Worm (Caenorhabditis elegans) whole organism, early embryonic: ENCODE measurements around the gene gtf-2H2C.

Experiments used
- B0310.2 ChIP-seq: sonication (generic microtip); optimal IDR thresholded peaks from 2 replicates; lab custom pipeline; 2016; ENCODE audit warnings: mild to moderate bottlenecking, missing genetic modification characterization, missing compliant biosample characterization
- F13C5.2 ChIP-seq: sonication (generic microtip); optimal IDR thresholded peaks from 2 replicates; lab custom pipeline; 2017; ENCODE audit warnings: mild to moderate bottlenecking, missing genetic modification characterization, inconsistent platforms, missing compliant biosample characterization
- aly-1 ChIP-seq: sonication (generic microtip); optimal IDR thresholded peaks from 2 replicates; lab custom pipeline; 2016; ENCODE audit warnings: missing genetic modification characterization, missing compliant biosample characterization
- ama-1 ChIP-seq: fragments of 150-350 bp; optimal IDR thresholded peaks from 2 replicates; lab custom pipeline; 2014
- ceh-13 ChIP-seq: fragments of 200-800 bp; sonication (Bioruptor generic); optimal IDR thresholded peaks from 2 replicates; lab custom pipeline; 2018; ENCODE audit warnings: mild to moderate bottlenecking, missing genetic modification characterization, missing compliant biosample characterization
- ceh-36 ChIP-seq: sonication (generic microtip); optimal IDR thresholded peaks from 2 replicates; lab custom pipeline; 2016; ENCODE audit warnings: missing genetic modification characterization, inconsistent platforms, missing compliant biosample characterization
- ets-7 ChIP-seq: sonication (generic microtip); optimal IDR thresholded peaks from 2 replicates; lab custom pipeline; 2016; ENCODE audit warnings: missing genotype, missing genetic modification characterization, missing compliant biosample characterization
- flt-1 ChIP-seq: fragments of 200-800 bp; sonication (Bioruptor generic); IDR thresholded peaks from 2 replicates; pipeline ENCODE4 v1.3.6; 2022; ENCODE audit warnings: missing genetic modification characterization, missing compliant biosample characterization
- hmbx-1 ChIP-seq: sonication (generic microtip); optimal IDR thresholded peaks from 2 replicates; lab custom pipeline; 2016; ENCODE audit warnings: mild to moderate bottlenecking, missing genetic modification characterization, missing compliant biosample characterization
- hmg-4 ChIP-seq: fragments of 200-800 bp; sonication (Bioruptor generic); optimal IDR thresholded peaks from 2 replicates; lab custom pipeline; 2018; ENCODE audit warnings: mild to moderate bottlenecking, missing genetic modification characterization, missing compliant biosample characterization
- hnd-1 ChIP-seq: sonication (generic microtip); optimal IDR thresholded peaks from 2 replicates; lab custom pipeline; 2016; ENCODE audit warnings: missing genetic modification characterization, missing compliant biosample characterization
- pes-1 ChIP-seq: fragments of 200-800 bp; sonication (Bioruptor generic); IDR thresholded peaks from 2 replicates; pipeline ENCODE4 v1.3.6; 2022; ENCODE audit warnings: missing genetic modification reagents, missing genetic modification characterization, missing compliant biosample characterization
- scrt-1 ChIP-seq: fragments of 200-800 bp; sonication (Bioruptor generic); IDR thresholded peaks from 2 replicates; pipeline ENCODE4 v1.3.6; 2022; ENCODE audit warnings: missing genetic modification characterization, missing compliant biosample characterization
- sea-1 ChIP-seq: fragments of 200-800 bp; sonication (Bioruptor generic); conservative IDR thresholded peaks from 2 replicates; pipeline ENCODE4 v1.3.6; 2022; ENCODE audit warnings: missing genetic modification characterization, missing compliant biosample characterization
- tbx-11 ChIP-seq: fragments of 200-800 bp; sonication (Bioruptor generic); IDR thresholded peaks from 2 replicates; pipeline ENCODE4 v1.3.6; 2022; ENCODE audit warnings: missing genetic modification characterization, missing compliant biosample characterization
- tbx-37 ChIP-seq: fragments of 200-800 bp; sonication (Bioruptor generic); conservative IDR thresholded peaks from 2 replicates; pipeline ENCODE4 v1.3.6; 2022; ENCODE audit warnings: missing genetic modification reagents, missing genetic modification characterization, missing compliant biosample characterization
- tra-4 ChIP-seq: sonication (generic microtip); optimal IDR thresholded peaks from 2 replicates; lab custom pipeline; 2017; ENCODE audit warnings: missing genetic modification characterization, missing compliant biosample characterization

The gtf-2H2C gene

ce11 chrIII:10090685-10091084 lies at the start of gene gtf-2H2C:
Gene gtf-2H2C, minus strand, starts transcription at chrIII:10090785.
- TF ChIP-seq tbx-37 (GFP tag; lab: Robert Waterston, UW) (no peak), hnd-1 (tag; lab: Kevin White, UChicago) (no peak), aly-1 (tag; lab: Kevin White, UChicago) (no peak), hmg-4 (GFP tag; lab: Kevin White, UChicago) (no peak), hmbx-1 (no peak), scrt-1 (GFP tag; lab: Robert Waterston, UW) (no peak), flt-1 (GFP tag; lab: Robert Waterston, UW) (no peak), tra-4 (tag; lab: Kevin White, UChicago) (no peak), ets-7 (tag; lab: Kevin White, UChicago) (no peak), ceh-36 (tag; lab: Kevin White, UChicago) (no peak), ama-1 (lab: Kevin White, UChicago) (no peak), pes-1 (GFP tag; lab: Robert Waterston, UW) (no peak), F13C5.2 (tag; lab: Kevin White, UChicago) (no peak), ceh-13 (no peak), tbx-11 (GFP tag; lab: Robert Waterston, UW) (no peak)

- no peak for TF ChIP-seq tra-4 (tag; lab: Kevin White, UChicago)
- TF ChIP-seq tbx-37 (GFP tag; lab: Robert Waterston, UW) = no peak
- no peak for TF ChIP-seq aly-1 (tag; lab: Kevin White, UChicago)
- no peak for TF ChIP-seq pes-1 (GFP tag; lab: Robert Waterston, UW)
- TF ChIP-seq hmg-4 (GFP tag; lab: Kevin White, UChicago) = no peak
- TF ChIP-seq ama-1 (lab: Kevin White, UChicago) = no peak
- no peak for TF ChIP-seq hnd-1 (tag; lab: Kevin White, UChicago)
- TF ChIP-seq sea-1 (GFP tag; lab: Robert Waterston, UW) = no peak
- TF ChIP-seq flt-1 (GFP tag; lab: Robert Waterston, UW) = no peak
These were observed 46.2 kb upstream of the gtf-2H2C start, which contains the start of gene ZK1128.7 for ce11 chrIII:10136778-10137177. Gene ZK1128.7, plus strand, starts transcription at chrIII:10137006.

- TF ChIP-seq tbx-11 (GFP tag; lab: Robert Waterston, UW) (no peak), ets-7 (tag; lab: Kevin White, UChicago) (no peak), hnd-1 (tag; lab: Kevin White, UChicago) (no peak), F13C5.2 (tag; lab: Kevin White, UChicago) (no peak), tbx-37 (GFP tag; lab: Robert Waterston, UW) (no peak), tra-4 (tag; lab: Kevin White, UChicago) (no peak), hmbx-1 (no peak), hmg-4 (GFP tag; lab: Kevin White, UChicago) (no peak), sea-1 (GFP tag; lab: Robert Waterston, UW) (no peak), ceh-13 (no peak), aly-1 (tag; lab: Kevin White, UChicago) (no peak), scrt-1 (GFP tag; lab: Robert Waterston, UW) (no peak), ama-1 (lab: Kevin White, UChicago) (no peak), B0310.2 (tag; lab: Kevin White, UChicago) (no peak)
These were observed 43.9 kb upstream of the gtf-2H2C start for ce11 chrIII:10134517-10134916.

ce11 chrIII:10132495-10133450 lies 42.2 kb upstream of the gtf-2H2C start:
- TF ChIP-seq aly-1 (tag; lab: Kevin White, UChicago) (no peak), tbx-37 (GFP tag; lab: Robert Waterston, UW) (no peak), scrt-1 (GFP tag; lab: Robert Waterston, UW) (no peak), ceh-36 (tag; lab: Kevin White, UChicago) (no peak), ets-7 (tag; lab: Kevin White, UChicago) (no peak), hmg-4 (GFP tag; lab: Kevin White, UChicago) (no peak), ama-1 (lab: Kevin White, UChicago) (no peak), ceh-13 (no peak), hnd-1 (tag; lab: Kevin White, UChicago) (no peak), tbx-11 (GFP tag; lab: Robert Waterston, UW) (no peak), hmbx-1 (no peak), tra-4 (tag; lab: Kevin White, UChicago) (no peak), sea-1 (GFP tag; lab: Robert Waterston, UW) (no peak)

ce11 chrIII:10126375-10126774 lies 35.8 kb upstream of the gtf-2H2C start:
- TF ChIP-seq ets-7 (tag; lab: Kevin White, UChicago) = no peak

- TF ChIP-seq tra-4 (tag; lab: Kevin White, UChicago) (no peak), tbx-37 (GFP tag; lab: Robert Waterston, UW) (peak; percentile 59), scrt-1 (GFP tag; lab: Robert Waterston, UW) (peak; percentile 72), hmg-4 (GFP tag; lab: Kevin White, UChicago) (no peak), tbx-11 (GFP tag; lab: Robert Waterston, UW) (peak; percentile 41; the same call in 1 of the 2 replicates), ama-1 (lab: Kevin White, UChicago) (no peak), ceh-36 (tag; lab: Kevin White, UChicago) (no peak), ets-7 (tag; lab: Kevin White, UChicago) (no peak), pes-1 (GFP tag; lab: Robert Waterston, UW) (peak; percentile 83), sea-1 (GFP tag; lab: Robert Waterston, UW) (peak; percentile 79), hmbx-1 (no peak), hnd-1 (tag; lab: Kevin White, UChicago) (no peak), B0310.2 (tag; lab: Kevin White, UChicago) (no peak)
These were observed 33.1 kb upstream of the gtf-2H2C start, which contains the start of gene ttll-4 for ce11 chrIII:10123586-10124233. Gene ttll-4, plus strand, starts transcription at chrIII:10124183.
